Fruit fly (Drosophila melanogaster): Measurements from ENCODE around the gene CG15601.

dm6 chrX:15737110-15737509, 26.7 kb downstream of the CG15601 start, which contains the start of gene Arp6:
- TF ChIP-seq CG12768 (GFP tag; optimal IDR thresholded peaks at IDR 0.05) (no peak), Hr96 (GFP tag; optimal IDR thresholded peaks at IDR 0.05) (no peak), pad (GFP tag; optimal IDR thresholded peaks at IDR 0.05) (no peak), kay (GFP tag; ENCODE audit: borderline replicate concordance) (no peak), CG33017 (tag; optimal IDR thresholded peaks at IDR 0.05) (no peak), ovo (GFP tag; optimal IDR thresholded peaks at IDR 0.05) (no peak), CG14711 (tag; optimal IDR thresholded peaks at IDR 0.05) (no peak), CG11617 (GFP tag; optimal IDR thresholded peaks at IDR 0.05) (no peak)
